Fruit fly (Drosophila melanogaster): ENCODE data around the gene CG14984.

Gene CG14984

DNA sequence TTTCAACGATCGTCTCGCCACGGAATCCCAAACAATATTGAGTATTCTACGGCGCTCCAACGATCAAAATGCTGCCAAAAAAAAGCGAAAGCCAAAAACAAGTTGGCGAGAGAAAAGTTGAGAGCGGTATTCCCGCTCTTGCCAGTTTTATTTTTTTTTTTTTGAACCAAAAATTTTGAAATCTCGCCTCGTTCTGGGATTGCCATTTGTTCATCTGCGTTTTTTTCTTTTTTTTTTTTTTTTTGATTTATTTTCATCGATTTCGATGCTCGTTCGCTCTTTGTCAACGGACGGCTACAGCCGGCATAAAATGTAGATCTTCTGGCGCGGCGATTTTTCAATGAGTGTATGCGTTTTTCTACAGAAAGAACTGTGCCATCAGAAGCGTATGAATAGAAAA, 18.8 kb downstream of the CG14984 start:
- TF ChIP-seq ttk (optimal IDR thresholded peaks at IDR 0.05) = no peak

DNA sequence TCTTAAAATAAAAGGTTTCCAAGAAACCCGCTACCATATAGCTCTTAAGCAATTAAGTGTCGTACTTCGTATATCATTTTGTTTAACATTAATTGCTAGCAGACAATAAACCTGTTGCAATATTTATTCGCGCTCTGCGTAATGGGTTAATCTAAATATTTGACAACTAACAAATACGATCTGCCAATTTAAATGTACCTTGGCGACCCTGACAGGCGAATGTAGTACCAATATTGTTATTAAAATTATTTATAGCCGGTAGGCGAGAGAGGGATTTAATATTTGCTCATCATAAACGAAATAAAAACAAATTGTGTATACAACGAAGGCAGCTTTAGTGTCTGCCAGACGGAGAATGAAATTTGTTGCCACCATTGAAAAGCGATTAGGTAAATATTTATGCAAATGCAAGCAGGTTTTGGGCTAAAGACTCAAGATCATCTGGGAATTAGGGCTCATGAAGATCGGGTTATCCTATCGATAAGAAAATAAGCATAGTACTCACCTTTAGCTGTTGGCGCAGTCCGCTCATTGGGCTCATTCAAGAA, 19.5 kb downstream of the CG14984 start:
- TF ChIP-seq h (optimal IDR thresholded peaks at IDR 0.05) (no peak), psq (optimal IDR thresholded peaks at IDR 0.05) (no peak), Sin3A (optimal IDR thresholded peaks at IDR 0.05) (no peak), insv (optimal IDR thresholded peaks at IDR 0.05) (no peak), Myc (optimal IDR thresholded peaks at IDR 0.05) (no peak), ttk (optimal IDR thresholded peaks at IDR 0.05) (no peak)

DNA sequence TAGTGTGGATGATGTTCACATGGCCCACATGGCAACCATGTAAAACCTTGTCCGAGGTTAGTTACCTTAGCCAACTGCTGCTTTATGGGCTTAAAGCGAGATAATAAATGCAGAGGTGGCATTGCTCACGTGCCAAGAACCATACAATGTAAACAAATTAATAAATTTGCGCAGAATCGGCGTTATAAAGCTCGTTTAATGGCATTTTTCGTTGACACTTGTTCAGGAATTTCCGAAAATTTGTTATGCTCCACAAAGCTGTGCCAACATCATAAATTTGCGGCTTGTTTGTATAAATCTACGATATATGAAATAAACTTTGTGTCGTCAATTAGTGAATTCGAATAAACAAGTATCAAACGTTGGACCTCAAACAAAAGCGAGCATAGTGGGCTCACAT, 20.6 kb downstream of the CG14984 start:
- no peak for TF ChIP-seq ttk (optimal IDR thresholded peaks at IDR 0.05)
- TF ChIP-seq Sin3A (optimal IDR thresholded peaks at IDR 0.05) = no peak
- TF ChIP-seq h (optimal IDR thresholded peaks at IDR 0.05) = no peak
- no peak for TF ChIP-seq Myc (optimal IDR thresholded peaks at IDR 0.05)
- no peak for TF ChIP-seq psq (optimal IDR thresholded peaks at IDR 0.05)

DNA sequence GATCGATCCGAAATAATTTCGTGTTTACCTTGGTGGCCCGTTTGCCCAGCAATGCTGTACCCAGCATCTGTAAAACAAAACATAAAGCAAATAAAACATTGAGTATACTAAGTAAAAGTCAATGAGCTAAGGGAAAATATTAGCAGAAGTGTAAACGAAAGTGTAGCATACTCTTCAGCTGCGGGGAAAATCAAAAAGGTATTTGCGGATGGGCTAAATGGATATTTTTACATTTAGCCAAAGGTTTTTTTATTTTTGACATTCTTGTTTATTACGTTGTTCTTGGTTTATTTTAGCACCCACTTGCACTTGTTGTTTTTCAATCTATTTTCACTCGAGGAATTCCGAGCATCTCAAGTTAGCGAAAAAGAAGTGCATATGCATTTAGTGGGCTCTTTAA, 21.4 kb downstream of the CG14984 start:
- TF ChIP-seq psq (optimal IDR thresholded peaks at IDR 0.05) (no peak), Sin3A (optimal IDR thresholded peaks at IDR 0.05) (no peak), insv (optimal IDR thresholded peaks at IDR 0.05) (no peak), h (optimal IDR thresholded peaks at IDR 0.05) (no peak), ttk (optimal IDR thresholded peaks at IDR 0.05) (no peak), Myc (optimal IDR thresholded peaks at IDR 0.05) (no peak)

DNA sequence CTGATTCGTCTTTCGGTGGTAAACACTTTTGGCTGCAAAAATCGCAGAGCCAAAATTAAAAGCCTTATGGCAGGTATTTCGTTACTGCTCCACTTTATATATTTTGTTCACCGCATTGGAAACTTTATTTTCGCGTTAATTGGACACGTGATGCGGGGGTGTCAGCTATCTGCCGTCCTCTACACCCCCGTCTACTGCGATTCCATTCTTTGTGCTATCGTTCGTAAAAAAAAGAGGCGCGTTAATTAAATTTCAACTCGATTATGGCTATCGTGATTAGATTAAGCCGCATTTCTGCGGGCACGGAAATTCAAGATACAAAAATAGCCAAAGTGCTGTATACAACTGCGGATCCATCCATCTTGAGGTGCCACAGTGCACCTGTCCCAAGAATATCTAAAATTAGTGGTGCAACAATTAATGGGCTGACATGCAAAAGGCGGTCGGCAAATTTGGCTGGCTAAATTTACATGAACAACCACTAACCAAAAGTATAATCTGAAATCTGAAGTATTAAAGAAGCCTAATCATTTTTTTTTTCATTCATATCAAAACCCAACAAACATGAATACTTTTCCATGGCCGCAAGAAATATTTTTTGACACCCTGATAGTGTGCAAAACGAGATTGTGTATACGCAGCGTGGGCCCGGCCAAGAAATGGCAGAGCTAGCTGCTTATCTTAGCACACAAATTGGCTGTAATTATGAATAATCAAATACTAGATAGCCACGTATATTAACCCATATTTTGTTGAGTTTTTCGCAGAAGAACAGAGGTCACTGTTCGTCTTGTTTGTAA, 22.2 kb downstream of the CG14984 start:
- TF ChIP-seq Myc (optimal IDR thresholded peaks at IDR 0.05) = no peak
- no peak for TF ChIP-seq ttk (optimal IDR thresholded peaks at IDR 0.05)
- TF ChIP-seq psq (optimal IDR thresholded peaks at IDR 0.05) = no peak
- no peak for TF ChIP-seq insv (optimal IDR thresholded peaks at IDR 0.05)
- no peak for TF ChIP-seq h (optimal IDR thresholded peaks at IDR 0.05)
- TF ChIP-seq Sin3A (optimal IDR thresholded peaks at IDR 0.05) = no peak

DNA sequence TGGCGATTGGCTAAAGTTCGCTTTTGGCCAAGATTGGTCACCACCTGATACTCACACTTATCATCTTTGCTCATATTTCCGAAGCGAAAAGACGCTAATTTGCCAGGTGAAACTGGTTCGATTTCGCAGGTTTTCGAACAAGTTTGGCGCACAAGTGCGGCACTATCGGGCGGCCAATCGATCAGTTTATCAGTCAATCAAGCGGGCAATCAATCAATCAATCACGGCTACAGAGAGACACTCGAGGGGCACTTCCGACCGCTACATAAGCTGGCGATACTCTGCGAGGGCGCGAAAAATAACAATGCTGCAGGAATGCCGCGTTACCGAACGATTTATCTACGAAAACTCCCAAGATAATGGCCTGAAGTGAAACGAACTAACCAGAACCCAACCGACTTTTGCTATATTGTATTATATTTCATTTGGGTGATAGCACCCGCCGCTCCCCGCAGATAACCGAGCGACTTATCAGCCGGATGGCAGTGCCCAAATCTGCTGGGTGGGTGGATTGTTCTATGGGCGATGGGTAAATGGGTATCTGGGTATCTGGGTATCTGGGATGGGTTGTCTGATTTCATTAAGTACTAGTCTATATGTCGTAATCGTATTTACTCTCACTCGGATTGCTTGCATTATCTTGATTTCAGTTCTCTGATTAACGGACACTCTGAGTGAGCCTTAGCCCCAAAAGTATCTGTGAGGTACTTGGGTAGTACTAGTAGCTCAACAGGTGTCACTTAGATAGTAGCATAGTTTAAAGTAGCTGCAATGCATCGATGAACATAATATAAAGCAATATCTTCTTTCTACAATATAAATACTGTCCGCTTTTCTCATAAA, 23.2 kb downstream of the CG14984 start:
- TF ChIP-seq Sin3A (optimal IDR thresholded peaks at IDR 0.05) (no peak), Myc (optimal IDR thresholded peaks at IDR 0.05) (no peak), h (optimal IDR thresholded peaks at IDR 0.05) (no peak), psq (optimal IDR thresholded peaks at IDR 0.05) (no peak), ttk (optimal IDR thresholded peaks at IDR 0.05) (no peak), insv (optimal IDR thresholded peaks at IDR 0.05) (no peak)

DNA sequence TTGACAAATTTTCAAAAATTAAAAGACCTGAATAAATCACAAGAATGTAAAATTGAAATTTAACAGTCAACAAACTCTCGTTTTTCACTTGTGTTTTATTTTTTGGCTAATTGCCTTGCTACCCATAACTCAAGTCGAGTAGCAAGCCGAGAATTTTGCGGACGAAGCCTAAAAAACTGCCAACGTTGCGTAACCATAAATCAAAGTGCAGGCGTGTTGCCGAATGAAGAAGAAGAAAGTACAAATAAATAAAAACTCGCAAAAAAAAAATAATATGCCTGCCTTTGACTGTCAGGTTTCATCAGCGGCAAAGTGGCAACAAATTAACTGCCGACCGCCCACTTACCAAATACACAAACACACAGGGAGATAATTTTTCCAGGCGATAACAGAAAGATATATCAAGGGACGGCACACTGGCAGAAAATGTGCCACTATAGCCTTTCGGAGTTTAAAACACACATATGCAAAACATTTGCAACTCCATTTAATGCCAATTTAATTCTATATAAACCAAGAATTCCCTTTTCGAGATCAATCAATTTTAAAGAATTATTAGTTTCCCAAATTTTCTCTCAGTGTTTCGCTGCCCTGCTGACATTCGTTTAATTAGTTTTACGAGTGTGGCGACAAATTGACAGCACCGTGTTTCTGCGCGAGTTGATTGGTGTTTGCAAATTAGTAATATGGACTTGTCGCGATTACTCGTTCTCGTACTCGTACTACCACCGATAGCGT, 24.0 kb downstream of the CG14984 start:
- no peak for TF ChIP-seq insv (optimal IDR thresholded peaks at IDR 0.05)
- TF ChIP-seq ttk (optimal IDR thresholded peaks at IDR 0.05) = no peak

DNA sequence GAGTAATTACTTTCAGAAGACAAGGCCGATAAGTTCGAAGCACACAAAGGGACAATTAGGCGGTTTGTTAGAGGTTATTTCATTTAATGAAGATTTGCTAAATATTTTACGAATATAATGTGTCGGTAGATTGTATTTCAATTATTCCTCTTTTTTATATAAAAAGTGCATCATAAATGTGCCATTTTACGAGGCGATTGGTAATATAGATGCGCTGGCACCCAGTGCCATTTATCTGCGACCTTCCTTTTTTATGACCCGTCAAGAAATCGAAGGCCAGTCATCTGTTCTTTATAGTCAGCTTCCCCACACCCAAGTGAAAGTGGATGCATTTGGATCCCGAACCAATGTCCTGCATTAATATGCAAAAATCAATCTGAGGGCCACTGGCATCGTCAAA, 24.9 kb downstream of the CG14984 start:
- TF ChIP-seq Sin3A (optimal IDR thresholded peaks at IDR 0.05) (no peak), h (optimal IDR thresholded peaks at IDR 0.05) (no peak), psq (optimal IDR thresholded peaks at IDR 0.05) (no peak), Myc (optimal IDR thresholded peaks at IDR 0.05) (no peak), ttk (optimal IDR thresholded peaks at IDR 0.05) (no peak), insv (optimal IDR thresholded peaks at IDR 0.05) (no peak)

DNA sequence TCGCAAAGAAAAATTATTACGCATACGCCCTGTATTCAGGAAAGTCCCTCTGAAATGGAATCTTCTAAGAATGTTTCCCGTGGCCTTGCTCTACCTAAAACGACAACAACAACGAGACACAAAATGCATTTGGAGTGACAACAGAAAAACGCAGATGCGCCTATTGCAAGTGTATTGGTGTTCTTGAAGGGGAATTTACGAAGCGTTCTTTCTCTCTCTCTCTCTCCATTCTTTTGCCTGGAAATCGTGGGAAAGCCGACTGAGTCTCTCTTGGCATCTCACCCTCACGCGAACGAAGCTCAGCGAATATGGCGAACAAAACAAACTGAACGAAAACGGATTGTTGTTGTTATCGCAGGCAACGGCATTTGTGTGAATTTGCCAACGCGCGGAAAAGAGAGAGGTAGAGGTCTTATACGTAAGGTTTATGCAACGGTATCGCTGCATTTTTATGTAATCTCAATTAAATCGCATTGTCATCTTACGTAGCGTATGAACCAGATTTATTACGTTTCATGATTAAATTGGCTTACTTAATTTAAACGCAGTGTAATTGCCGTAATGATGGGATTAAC, 26.1 kb downstream of the CG14984 start:
- TF ChIP-seq Sin3A (optimal IDR thresholded peaks at IDR 0.05) (no peak), psq (optimal IDR thresholded peaks at IDR 0.05) (no peak), ttk (optimal IDR thresholded peaks at IDR 0.05) (no peak), insv (optimal IDR thresholded peaks at IDR 0.05) (no peak), Myc (optimal IDR thresholded peaks at IDR 0.05) (no peak), h (optimal IDR thresholded peaks at IDR 0.05) (no peak)

DNA sequence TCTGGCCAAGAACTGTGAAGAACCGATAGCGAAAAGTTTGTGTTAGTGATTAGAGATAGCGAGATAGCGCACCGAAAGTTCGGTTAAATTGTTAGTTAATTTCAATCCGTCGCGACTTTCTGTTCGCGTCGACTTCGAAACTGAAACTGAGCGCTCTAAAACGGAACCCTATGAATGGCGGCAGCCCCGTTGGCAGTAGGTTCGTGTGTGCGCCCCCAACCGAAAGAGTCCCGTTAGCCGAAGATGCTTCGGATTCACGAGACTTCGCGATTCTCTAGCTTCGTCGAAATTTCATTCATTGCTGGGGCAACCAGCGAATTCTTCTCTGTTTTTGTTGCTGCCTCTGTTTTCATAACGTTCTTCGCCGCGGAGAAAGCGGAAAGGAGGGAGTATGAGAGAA, 26.9 kb downstream of the CG14984 start:
- TF ChIP-seq h (optimal IDR thresholded peaks at IDR 0.05) (no peak), Sin3A (optimal IDR thresholded peaks at IDR 0.05) (no peak), insv (optimal IDR thresholded peaks at IDR 0.05) (no peak), ttk (optimal IDR thresholded peaks at IDR 0.05) (no peak), Myc (optimal IDR thresholded peaks at IDR 0.05) (no peak), psq (optimal IDR thresholded peaks at IDR 0.05) (no peak)

DNA sequence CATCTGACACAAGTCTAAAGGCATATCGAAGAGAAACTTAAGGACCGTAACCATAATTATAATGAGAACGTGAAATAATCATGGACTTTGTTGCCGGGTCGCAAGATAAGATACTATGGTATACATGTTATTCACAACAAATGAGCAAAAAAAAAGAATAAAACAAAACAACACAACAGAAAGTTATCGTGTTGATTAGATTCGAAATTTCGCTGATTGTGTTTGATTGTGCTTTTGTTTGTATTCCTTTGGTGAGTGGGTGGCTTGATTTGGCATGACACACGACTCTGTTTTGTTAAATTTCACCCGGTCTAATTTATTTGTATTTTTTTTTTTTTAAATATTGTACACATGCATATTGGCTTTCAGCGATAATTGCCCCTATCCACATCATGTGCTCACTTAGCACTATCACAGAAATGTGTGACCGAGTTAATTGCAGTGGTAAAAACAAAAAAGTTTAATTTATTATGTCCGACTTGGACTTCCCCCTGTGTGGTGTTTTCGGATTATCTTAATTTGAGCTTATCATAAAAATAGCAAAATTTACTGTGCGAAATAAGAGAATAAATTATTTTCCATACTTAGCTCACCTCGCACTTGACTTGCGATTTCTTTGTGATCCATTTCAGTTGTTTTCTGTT, 28.6 kb downstream of the CG14984 start:
- TF ChIP-seq Myc (optimal IDR thresholded peaks at IDR 0.05) (no peak), ttk (optimal IDR thresholded peaks at IDR 0.05) (no peak), insv (optimal IDR thresholded peaks at IDR 0.05) (no peak), h (optimal IDR thresholded peaks at IDR 0.05) (no peak), psq (optimal IDR thresholded peaks at IDR 0.05) (no peak), Sin3A (optimal IDR thresholded peaks at IDR 0.05) (no peak)

Measured in Kc167 (cell line).